Worm (Caenorhabditis elegans) whole organism, late embryonic: ENCODE data around the gene W02D7.8.

Source experiments
- C08G9.2 ChIP-seq: sonication (generic microtip); optimal IDR thresholded peaks from 2 replicates; lab custom pipeline; 2016; ENCODE audit warnings: mild to moderate bottlenecking, missing genetic modification characterization, moderate library complexity, missing compliant biosample characterization
- C38D4.7 ChIP-seq: fragments of 200-800 bp; sonication (Bioruptor generic); optimal IDR thresholded peaks from 2 replicates; lab custom pipeline; 2018; ENCODE audit warnings: mild to moderate bottlenecking, missing genetic modification characterization, moderate library complexity, missing compliant biosample characterization
- F13H6.1 ChIP-seq: sonication (generic microtip); optimal IDR thresholded peaks from 2 replicates; lab custom pipeline; 2016; ENCODE audit warnings: missing genetic modification characterization, missing compliant biosample characterization
- T23F11.4 ChIP-seq: fragments of 200-800 bp; sonication (Bioruptor generic); optimal IDR thresholded peaks from 2 replicates; lab custom pipeline; 2018; ENCODE audit warnings: mild to moderate bottlenecking, missing genetic modification characterization, missing compliant biosample characterization
- ama-1 ChIP-seq: fragments of 150-350 bp; optimal IDR thresholded peaks from 2 replicates; lab custom pipeline; 2014
- ceh-14 ChIP-seq: sonication (generic microtip); optimal IDR thresholded peaks from 2 replicates; lab custom pipeline; 2016; ENCODE audit warnings: missing genotype, missing genetic modification characterization, missing compliant biosample characterization
- ceh-18 ChIP-seq: sonication (generic microtip); optimal IDR thresholded peaks from 2 replicates; lab custom pipeline; 2016; ENCODE audit warnings: missing genetic modification characterization, missing compliant biosample characterization
- ceh-19 ChIP-seq: fragments of 200-800 bp; sonication (Bioruptor generic); optimal IDR thresholded peaks from 2 replicates; lab custom pipeline; 2018; ENCODE audit warnings: mild to moderate bottlenecking, missing genetic modification characterization, missing compliant biosample characterization
- ceh-2 ChIP-seq: sonication (generic microtip); optimal IDR thresholded peaks from 2 replicates; lab custom pipeline; 2016; ENCODE audit warnings: missing genotype, missing genetic modification characterization, missing compliant biosample characterization
- ceh-22 ChIP-seq: sonication (generic microtip); optimal IDR thresholded peaks from 2 replicates; lab custom pipeline; 2017; ENCODE audit warnings: missing biosample characterization, missing genetic modification characterization
- ceh-24 ChIP-seq: sonication (generic microtip); optimal IDR thresholded peaks from 2 replicates; lab custom pipeline; 2016; ENCODE audit warnings: mild to moderate bottlenecking, missing genetic modification characterization, missing compliant biosample characterization
- ceh-30 ChIP-seq: fragments of 150-350 bp; optimal IDR thresholded peaks from 2 replicates; lab custom pipeline; 2014; ENCODE audit warnings: missing biosample characterization, missing genetic modification characterization
- ceh-31 ChIP-seq: sonication (generic microtip); optimal IDR thresholded peaks from 2 replicates; lab custom pipeline; 2016; ENCODE audit warnings: missing genetic modification characterization, missing compliant biosample characterization
- ceh-34 ChIP-seq: sonication (generic microtip); optimal IDR thresholded peaks from 2 replicates; lab custom pipeline; 2016; ENCODE audit warnings: mild to moderate bottlenecking, missing genetic modification characterization, missing compliant biosample characterization
- ceh-48 ChIP-seq: sonication (generic microtip); optimal IDR thresholded peaks from 2 replicates; lab custom pipeline; 2016; ENCODE audit warnings: missing genetic modification characterization, inconsistent platforms, missing compliant biosample characterization
- ceh-6 ChIP-seq: fragments of 200-800 bp; sonication (Bioruptor generic); optimal IDR thresholded peaks from 2 replicates; lab custom pipeline; 2018; ENCODE audit warnings: mild to moderate bottlenecking, missing genetic modification characterization, missing compliant biosample characterization
- che-1 ChIP-seq: sonication (generic microtip); optimal IDR thresholded peaks from 2 replicates; lab custom pipeline; 2016; ENCODE audit warnings: mild to moderate bottlenecking, missing genetic modification characterization, missing compliant biosample characterization
- dve-1 ChIP-seq: sonication (generic microtip); optimal IDR thresholded peaks from 2 replicates; lab custom pipeline; 2017; ENCODE audit warnings: antibody characterized with exemption, mild to moderate bottlenecking, missing genetic modification characterization, missing compliant biosample characterization
- elt-2 ChIP-seq: sonication (generic microtip); optimal IDR thresholded peaks from 2 replicates; lab custom pipeline; 2016; ENCODE audit warnings: missing genetic modification reagents, missing genetic modification characterization, missing compliant biosample characterization
- elt-4 ChIP-seq: sonication (generic microtip); optimal IDR thresholded peaks from 2 replicates; lab custom pipeline; 2016; ENCODE audit warnings: missing genetic modification characterization, missing compliant biosample characterization
- fax-1 ChIP-seq: sonication (generic microtip); optimal IDR thresholded peaks from 2 replicates; lab custom pipeline; 2016; ENCODE audit warnings: missing genotype, missing genetic modification characterization, missing compliant biosample characterization
- fkh-10 ChIP-seq: fragments of 150-350 bp; optimal IDR thresholded peaks from 2 replicates; lab custom pipeline; 2014; ENCODE audit warnings: missing biosample characterization, missing genetic modification reagents, missing genetic modification characterization
- gmeb-2 ChIP-seq: sonication (generic microtip); optimal IDR thresholded peaks from 2 replicates; lab custom pipeline; 2016; ENCODE audit warnings: missing genetic modification characterization, inconsistent platforms, missing compliant biosample characterization
- hlh-15 ChIP-seq: sonication (generic microtip); optimal IDR thresholded peaks from 2 replicates; lab custom pipeline; 2016; ENCODE audit warnings: missing genetic modification characterization, missing compliant biosample characterization
- hlh-30 ChIP-seq: sonication (generic microtip); optimal IDR thresholded peaks from 2 replicates; lab custom pipeline; 2017; ENCODE audit warnings: antibody characterized with exemption, missing genetic modification characterization, missing compliant biosample characterization; ENCODE audit not compliant: insufficient read depth
- hlh-6 ChIP-seq: sonication (generic microtip); optimal IDR thresholded peaks from 2 replicates; lab custom pipeline; 2016; ENCODE audit warnings: missing genotype, missing genetic modification characterization, missing compliant biosample characterization
- hlh-8 ChIP-seq: sonication (generic microtip); optimal IDR thresholded peaks from 2 replicates; lab custom pipeline; 2016; ENCODE audit warnings: missing genotype, missing genetic modification characterization, missing compliant biosample characterization
- lim-6 ChIP-seq: sonication (generic microtip); optimal IDR thresholded peaks from 2 replicates; lab custom pipeline; 2016; ENCODE audit warnings: missing genetic modification characterization, missing compliant biosample characterization
- madf-2 ChIP-seq: sonication (generic microtip); optimal IDR thresholded peaks from 2 replicates; lab custom pipeline; 2017; ENCODE audit warnings: missing genetic modification characterization, missing compliant biosample characterization
- nfya-1 ChIP-seq: sonication (generic microtip); optimal IDR thresholded peaks from 2 replicates; lab custom pipeline; 2017; ENCODE audit warnings: missing genetic modification characterization, mild to moderate bottlenecking, missing compliant biosample characterization, antibody characterized with exemption, moderate library complexity
- nhr-232 ChIP-seq: sonication (generic microtip); optimal IDR thresholded peaks from 2 replicates; lab custom pipeline; 2016; ENCODE audit warnings: missing genetic modification characterization, missing compliant biosample characterization
- npax-4 ChIP-seq: sonication (generic microtip); optimal IDR thresholded peaks from 2 replicates; lab custom pipeline; 2016; ENCODE audit warnings: missing genetic modification characterization, missing compliant biosample characterization
- pax-1 ChIP-seq: fragments of 150-350 bp; optimal IDR thresholded peaks from 2 replicates; lab custom pipeline; 2014; ENCODE audit warnings: missing biosample characterization, missing genetic modification characterization
- pqm-1 ChIP-seq: sonication (generic microtip); optimal IDR thresholded peaks from 2 replicates; lab custom pipeline; 2016; ENCODE audit warnings: missing genetic modification characterization, missing compliant biosample characterization
- ref-2 ChIP-seq: sonication (generic microtip); optimal IDR thresholded peaks from 2 replicates; lab custom pipeline; 2016; ENCODE audit warnings: missing genetic modification characterization, missing compliant biosample characterization
- rnt-1 ChIP-seq: sonication (generic microtip); optimal IDR thresholded peaks from 2 replicates; lab custom pipeline; 2016; ENCODE audit warnings: missing genetic modification characterization, missing compliant biosample characterization
- sdc-2 ChIP-seq: sonication (generic microtip); optimal IDR thresholded peaks from 2 replicates; lab custom pipeline; 2016; ENCODE audit warnings: missing genotype, missing genetic modification characterization, missing compliant biosample characterization
- syd-9 ChIP-seq: sonication (generic microtip); optimal IDR thresholded peaks from 2 replicates; lab custom pipeline; 2016; ENCODE audit warnings: mild to moderate bottlenecking, missing genetic modification characterization, moderate library complexity, missing compliant biosample characterization
- unc-55 ChIP-seq: sonication (generic microtip); optimal IDR thresholded peaks from 2 replicates; lab custom pipeline; 2017; ENCODE audit warnings: missing biosample characterization, missing genetic modification reagents, missing genetic modification characterization
- unc-86 ChIP-seq: sonication (generic microtip); optimal IDR thresholded peaks from 2 replicates; lab custom pipeline; 2016; ENCODE audit warnings: missing genetic modification characterization, missing compliant biosample characterization
- ztf-16 ChIP-seq: sonication (generic microtip); optimal IDR thresholded peaks from 2 replicates; lab custom pipeline; 2017; ENCODE audit warnings: missing genetic modification characterization, missing compliant biosample characterization

Gene W02D7.8

DNA sequence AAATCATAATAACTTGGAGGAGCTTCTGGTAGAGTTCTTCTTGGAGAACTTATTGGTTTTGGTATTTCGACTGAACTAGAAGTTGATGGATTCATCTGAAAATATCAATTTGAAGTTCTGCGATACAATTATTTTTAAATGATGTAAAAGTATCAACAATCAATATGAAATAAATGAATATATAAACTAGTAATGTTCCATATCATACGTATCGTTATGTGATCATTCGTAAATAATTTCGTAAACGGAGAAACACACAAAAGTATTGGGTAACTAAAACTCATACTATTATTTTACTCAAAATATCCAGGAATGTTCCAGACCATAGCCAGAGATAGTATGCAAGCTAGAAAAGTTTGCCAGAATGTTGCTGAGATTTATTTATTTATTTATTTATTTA, at the start of gene W02D7.8:
Gene W02D7.8, minus strand, starts transcription at position 101 of the 400 bp plus-strand sequence.
- TF ChIP-seq F13H6.1 (tag; lab: Kevin White, UChicago), result no peak
- TF ChIP-seq che-1 (tag; lab: Kevin White, UChicago), result no peak

- no peak for TF ChIP-seq T23F11.4 (GFP tag; lab: Kevin White, UChicago)
- no peak for TF ChIP-seq npax-4
- no peak for TF ChIP-seq hlh-15
- no peak for TF ChIP-seq hlh-8 (tag; lab: Kevin White, UChicago)
- no peak for TF ChIP-seq ceh-22 (tag; lab: Kevin White, UChicago)
Observed at ce11 chrV:8355435-8356212, 49.4 kb upstream of the W02D7.8 start, which contains the start of gene mom-2. mom-2 (plus strand) TSS chrV:8355988.

DNA sequence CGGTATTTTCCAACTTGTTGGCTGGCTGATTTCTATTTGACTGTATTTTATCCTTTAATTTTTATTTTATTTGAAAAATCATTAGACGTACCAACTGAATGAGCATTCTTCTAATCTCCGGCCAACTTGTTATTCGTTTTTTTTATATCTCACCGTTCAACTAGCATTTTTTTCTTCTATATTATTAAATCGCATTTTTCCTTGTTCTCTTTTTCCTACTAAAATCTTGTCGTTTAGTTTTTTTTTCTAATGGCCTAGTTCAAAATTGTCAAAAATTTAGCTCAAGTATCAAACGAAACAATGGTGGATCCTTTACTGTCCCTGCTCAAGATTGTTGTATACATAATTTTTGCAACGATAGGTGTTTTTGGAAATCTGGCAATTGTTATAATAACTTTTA, 45.1 kb upstream of the W02D7.8 start, which contains the start of gene srsx-22:
Gene srsx-22, plus strand, starts transcription at position 301 of the 400 bp plus-strand sequence.
- no peak for TF ChIP-seq ceh-34 (tag; lab: Kevin White, UChicago)
- TF ChIP-seq gmeb-2 (tag; lab: Kevin White, UChicago), result no peak
- no peak for TF ChIP-seq nfya-1 (tag; lab: Kevin White, UChicago)
- TF ChIP-seq ceh-6 (GFP tag; lab: Kevin White, UChicago), result no peak
- no peak for TF ChIP-seq C08G9.2
- TF ChIP-seq ceh-18 (tag; lab: Kevin White, UChicago), result no peak
- no peak for TF ChIP-seq fkh-10 (GFP tag; lab: Kevin White, UChicago)
- TF ChIP-seq ref-2 (tag; lab: Kevin White, UChicago), result no peak
- TF ChIP-seq elt-2 (tag; lab: Kevin White, UChicago), result no peak
- TF ChIP-seq ztf-16 (tag; lab: Kevin White, UChicago), result no peak
- TF ChIP-seq unc-86 (tag; lab: Kevin White, UChicago), result no peak
- TF ChIP-seq ceh-14 (tag; lab: Kevin White, UChicago), result no peak
- no peak for TF ChIP-seq fax-1 (tag; lab: Kevin White, UChicago)
- no peak for TF ChIP-seq ceh-48 (tag; lab: Kevin White, UChicago)
- TF ChIP-seq ceh-19 (GFP tag; lab: Kevin White, UChicago), result no peak
- TF ChIP-seq rnt-1 (tag; lab: Kevin White, UChicago), result no peak
- TF ChIP-seq pax-1 (tag; lab: Kevin White, UChicago), result no peak

ce11 chrV:8349950-8350349, 43.7 kb upstream of the W02D7.8 start:
- TF ChIP-seq ceh-18 (tag; lab: Kevin White, UChicago), result no peak
- TF ChIP-seq madf-2 (tag; lab: Kevin White, UChicago), result no peak
- no peak for TF ChIP-seq ceh-31 (tag; lab: Kevin White, UChicago)
- no peak for TF ChIP-seq ceh-19 (GFP tag; lab: Kevin White, UChicago)
- no peak for TF ChIP-seq syd-9 (tag; lab: Kevin White, UChicago)
- TF ChIP-seq hlh-6 (tag; lab: Kevin White, UChicago), result no peak
- no peak for TF ChIP-seq hlh-15
- no peak for TF ChIP-seq ref-2 (tag; lab: Kevin White, UChicago)
- no peak for TF ChIP-seq lim-6 (tag; lab: Kevin White, UChicago)
- TF ChIP-seq nhr-232, result no peak
- TF ChIP-seq hlh-30, result no peak
- no peak for TF ChIP-seq ceh-34 (tag; lab: Kevin White, UChicago)
- TF ChIP-seq hlh-8 (tag; lab: Kevin White, UChicago), result no peak
- TF ChIP-seq ceh-24 (tag; lab: Kevin White, UChicago), result no peak
- TF ChIP-seq ceh-2 (tag; lab: Kevin White, UChicago), result no peak
- TF ChIP-seq fax-1 (tag; lab: Kevin White, UChicago), result no peak
- TF ChIP-seq, all 69 proteins: peak for 0

- TF ChIP-seq ceh-30 (no peak), nfya-1 (tag; lab: Kevin White, UChicago) (peak; percentile 42), sdc-2 (tag; lab: Kevin White, UChicago) (no peak), fax-1 (tag; lab: Kevin White, UChicago) (no peak), hlh-15 (no peak), C38D4.7 (GFP tag; lab: Kevin White, UChicago) (no peak), unc-55 (peak; percentile 15), lim-6 (tag; lab: Kevin White, UChicago) (no peak), pqm-1 (tag; lab: Kevin White, UChicago) (no peak), unc-86 (tag; lab: Kevin White, UChicago) (no peak), npax-4 (no peak), dve-1 (tag; lab: Kevin White, UChicago) (no peak), ceh-34 (tag; lab: Kevin White, UChicago) (no peak), fkh-10 (GFP tag; lab: Kevin White, UChicago) (no peak), syd-9 (tag; lab: Kevin White, UChicago) (no peak), elt-4 (tag; lab: Kevin White, UChicago) (no peak), pax-1 (tag; lab: Kevin White, UChicago) (no peak), ceh-31 (tag; lab: Kevin White, UChicago) (peak; percentile 0), C08G9.2 (peak; percentile 32), ceh-14 (tag; lab: Kevin White, UChicago) (no peak), ceh-18 (tag; lab: Kevin White, UChicago) (peak; percentile 62), hlh-30 (no peak), ama-1 (lab: Kevin White, UChicago) (peak; percentile 89)
Observed at ce11 chrV:8348959-8349389, 42.7 kb upstream of the W02D7.8 start.
